Worm (Caenorhabditis elegans) whole organism, midembryonic: Measurements from ENCODE around the gene rgs-2.

Experiments
- T22C8.4 ChIP-seq: fragments of 200-800 bp; sonication (Bioruptor generic); IDR thresholded peaks from 2 replicates; pipeline ENCODE4 v1.3.6; 2022; ENCODE audit warnings: missing genetic modification characterization, missing compliant biosample characterization
- flt-1 ChIP-seq: fragments of 200-800 bp; sonication (Bioruptor generic); IDR thresholded peaks from 2 replicates; pipeline ENCODE4 v1.3.6; 2022; ENCODE audit warnings: missing genetic modification characterization, missing compliant biosample characterization
- klf-2 ChIP-seq: fragments of 200-800 bp; sonication (Bioruptor generic); conservative IDR thresholded peaks from 2 replicates; pipeline ENCODE4 v1.3.6; 2022; ENCODE audit warnings: missing genetic modification reagents, missing genetic modification characterization, missing compliant biosample characterization
- med-1 ChIP-seq: sonication (generic microtip); optimal IDR thresholded peaks from 2 replicates; lab custom pipeline; 2017; ENCODE audit warnings: missing genetic modification characterization, mild to moderate bottlenecking, missing compliant biosample characterization, antibody characterized with exemption, missing genetic modification reagents; ENCODE audit not compliant: insufficient read depth
- ref-1 ChIP-seq: fragments of 200-800 bp; sonication (Bioruptor generic); conservative IDR thresholded peaks from 2 replicates; pipeline ENCODE4 v1.3.6; 2022; ENCODE audit warnings: missing genetic modification reagents, missing genetic modification characterization, missing compliant biosample characterization

ce11 chrX:12761778-12762177 lies 49.3 kb downstream of the rgs-2 start, which contains the start of gene cept-1:
- TF ChIP-seq klf-2 (GFP tag; lab: Robert Waterston, UW): no peak
- TF ChIP-seq flt-1 (GFP tag; lab: Robert Waterston, UW): no peak
- no peak for TF ChIP-seq med-1
- no peak for TF ChIP-seq ref-1 (GFP tag; lab: Robert Waterston, UW)
- no peak for TF ChIP-seq T22C8.4 (GFP tag; lab: Robert Waterston, UW)
